Worm (Caenorhabditis elegans) whole organism, L4 larva: ENCODE measurements around the gene str-206.

Source experiments
- F26F4.8 ChIP-seq: fragments of 200-800 bp; sonication (Bioruptor generic); conservative IDR thresholded peaks from 2 replicates; pipeline ENCODE4 v1.3.6; 2022; ENCODE audit warnings: missing genetic modification characterization, missing compliant biosample characterization
- F37D6.2 ChIP-seq: sonication (generic microtip); optimal IDR thresholded peaks from 2 replicates; lab custom pipeline; 2016; ENCODE audit warnings: mild to moderate bottlenecking, missing genetic modification characterization, missing compliant biosample characterization
- F44E2.7 ChIP-seq: fragments of 200-800 bp; sonication (Bioruptor generic); IDR thresholded peaks from 2 replicates; pipeline ENCODE4 v2.1.2; 2022; ENCODE audit warnings: missing genetic modification characterization, missing compliant biosample characterization
- F49E8.2 ChIP-seq: sonication (generic microtip); optimal IDR thresholded peaks from 2 replicates; lab custom pipeline; 2016; ENCODE audit warnings: missing compliant biosample characterization, mild to moderate bottlenecking, missing genetic modification characterization, borderline replicate concordance
- T20F7.1 ChIP-seq: fragments of 200-800 bp; sonication (Bioruptor generic); optimal IDR thresholded peaks from 2 replicates; lab custom pipeline; 2018; ENCODE audit warnings: mild to moderate bottlenecking, missing genetic modification characterization, missing compliant biosample characterization
- Y48G9A.11 ChIP-seq: fragments of 200-800 bp; sonication (Bioruptor generic); IDR thresholded peaks from 2 replicates; pipeline ENCODE4 v1.3.6; 2022; ENCODE audit warnings: missing genetic modification reagents, missing genetic modification characterization, missing compliant biosample characterization
- Y5F2A.4 ChIP-seq: fragments of 200-800 bp; sonication (Bioruptor generic); optimal IDR thresholded peaks from 2 replicates; lab custom pipeline; 2018; ENCODE audit warnings: mild to moderate bottlenecking, missing genetic modification characterization, missing compliant biosample characterization
- ZK546.5 ChIP-seq, 2 experiments: sonication (generic microtip); optimal IDR thresholded peaks; 2 replicates each; lab custom pipeline; 2017; ENCODE audit warnings: missing biosample characterization in 2 of 2, missing genetic modification characterization in 2 of 2
- arid-1 ChIP-seq: fragments of 200-800 bp; sonication (Bioruptor generic); conservative IDR thresholded peaks from 2 replicates; pipeline ENCODE4 v1.3.6; 2022; ENCODE audit warnings: missing genetic modification reagents, missing genetic modification characterization, missing compliant biosample characterization
- ceh-20 ChIP-seq: fragments of 200-800 bp; sonication (Bioruptor generic); IDR thresholded peaks from 2 replicates; pipeline ENCODE4 v1.3.6; 2022; ENCODE audit warnings: missing genetic modification reagents, missing genetic modification characterization, missing compliant biosample characterization
- ceh-44 ChIP-seq: fragments of 200-800 bp; sonication (Bioruptor generic); IDR thresholded peaks from 2 replicates; pipeline ENCODE4 v1.3.6; 2022; ENCODE audit warnings: missing genetic modification reagents, missing genetic modification characterization, missing compliant biosample characterization
- ceh-82 ChIP-seq: sonication (generic microtip); optimal IDR thresholded peaks from 2 replicates; lab custom pipeline; 2017; ENCODE audit warnings: missing biosample characterization, missing genetic modification characterization
- cey-2 ChIP-seq: sonication (generic microtip); optimal IDR thresholded peaks from 3 replicates; lab custom pipeline; 2017; ENCODE audit warnings: missing genetic modification characterization, mild to moderate bottlenecking, missing compliant biosample characterization, antibody characterized with exemption, borderline replicate concordance; ENCODE audit not compliant: insufficient read depth
- daf-16 ChIP-seq, 3 experiments: sonication (generic microtip); optimal IDR thresholded peaks; 2 replicates each; lab custom pipeline; 2016 to 2017; ENCODE audit warnings: missing genetic modification characterization in 3 of 3, missing genetic modification reagents in 3 of 3, mild to moderate bottlenecking in 2 of 3, missing compliant biosample characterization in 2 of 3, missing biosample characterization in 1 of 3, moderate library complexity in 1 of 3
- daf-19 ChIP-seq: fragments of 200-800 bp; sonication (Bioruptor generic); conservative IDR thresholded peaks from 2 replicates; pipeline ENCODE4 v1.3.6; 2022; ENCODE audit warnings: missing genetic modification characterization, missing compliant biosample characterization
- dmd-6 ChIP-seq: fragments of 200-800 bp; sonication (Bioruptor generic); IDR thresholded peaks from 2 replicates; pipeline ENCODE4 v1.3.6; 2022; ENCODE audit warnings: missing genetic modification reagents, missing genetic modification characterization, missing compliant biosample characterization
- dmd-9 ChIP-seq: fragments of 200-800 bp; sonication (Bioruptor generic); IDR thresholded peaks from 2 replicates; pipeline ENCODE4 v1.3.6; 2022; ENCODE audit warnings: missing genetic modification reagents, missing genetic modification characterization, missing compliant biosample characterization
- dpl-1 ChIP-seq: fragments of 150-350 bp; optimal IDR thresholded peaks from 2 replicates; lab custom pipeline; 2014; ENCODE audit warnings: missing biosample characterization, missing genetic modification reagents, missing genetic modification characterization
- egl-43 ChIP-seq: fragments of 200-800 bp; sonication (Bioruptor generic); IDR thresholded peaks from 2 replicates; pipeline ENCODE4 v1.3.6; 2022; ENCODE audit warnings: missing genetic modification reagents, missing genetic modification characterization, missing compliant biosample characterization
- hif-1 ChIP-seq, 2 experiments: sonication (generic microtip); optimal IDR thresholded peaks; 2 replicates each; lab custom pipeline; 2016 to 2017; ENCODE audit warnings: missing compliant biosample characterization in 2 of 2, missing genetic modification characterization in 2 of 2, missing genetic modification reagents in 2 of 2, missing genotype in 2 of 2, mild to moderate bottlenecking in 1 of 2
- hmg-1.1 ChIP-seq: fragments of 200-800 bp; sonication (Bioruptor generic); IDR thresholded peaks from 2 replicates; pipeline ENCODE4 v1.3.6; 2022; ENCODE audit warnings: missing genetic modification reagents, missing genetic modification characterization, missing compliant biosample characterization
- jun-1 ChIP-seq: fragments of 150-350 bp; optimal IDR thresholded peaks from 2 replicates; lab custom pipeline; 2014; ENCODE audit warnings: missing biosample characterization, missing genetic modification reagents, missing genetic modification characterization
- lin-29 ChIP-seq: fragments of 200-800 bp; sonication (Bioruptor generic); IDR thresholded peaks from 2 replicates; pipeline ENCODE4 v1.3.6; 2022; ENCODE audit warnings: missing genetic modification reagents, missing genetic modification characterization, missing compliant biosample characterization
- lin-39 ChIP-seq: fragments of 150-350 bp; optimal IDR thresholded peaks from 2 replicates; lab custom pipeline; 2014; ENCODE audit warnings: missing biosample characterization, missing genetic modification reagents, missing genetic modification characterization
- lsy-2 ChIP-seq, 2 experiments: fragments of 150-350 bp in 1 of 2; sonication (generic microtip) in 1 of 2; optimal IDR thresholded peaks; 2 replicates each; lab custom pipeline; 2014 to 2017; ENCODE audit warnings: missing biosample characterization in 2 of 2, missing genetic modification characterization in 2 of 2
- mdl-1 ChIP-seq, 2 experiments: fragments of 150-350 bp in 1 of 2; sonication (generic microtip) in 1 of 2; optimal IDR thresholded peaks; 2 replicates each; lab custom pipeline; 2014 to 2017; ENCODE audit warnings: missing biosample characterization in 2 of 2, missing genetic modification characterization in 2 of 2
- mdt-29 ChIP-seq: fragments of 200-800 bp; sonication (Bioruptor generic); IDR thresholded peaks from 2 replicates; pipeline ENCODE4 v1.3.6; 2022; ENCODE audit warnings: missing genetic modification reagents, missing genetic modification characterization, missing compliant biosample characterization
- mep-1 ChIP-seq: fragments of 150-350 bp; sonication (generic microtip); optimal IDR thresholded peaks from 3 replicates; lab custom pipeline; 2014; ENCODE audit warnings: missing biosample characterization, missing genetic modification characterization
- mes-2 ChIP-seq: sonication (generic microtip); optimal IDR thresholded peaks from 2 replicates; lab custom pipeline; 2016; ENCODE audit warnings: missing genotype, mild to moderate bottlenecking, missing genetic modification characterization, missing compliant biosample characterization; ENCODE audit not compliant: poor library complexity, severe bottlenecking
- mxl-2 ChIP-seq: fragments of 200-800 bp; sonication (Bioruptor generic); conservative IDR thresholded peaks from 2 replicates; pipeline ENCODE4 v1.3.6; 2022; ENCODE audit warnings: missing genetic modification reagents, missing genetic modification characterization, missing compliant biosample characterization
- nhr-10 ChIP-seq: fragments of 150-350 bp; optimal IDR thresholded peaks from 2 replicates; lab custom pipeline; 2014; ENCODE audit warnings: missing biosample characterization, missing genetic modification characterization
- nhr-25 ChIP-seq: sonication (generic microtip); optimal IDR thresholded peaks from 2 replicates; lab custom pipeline; 2017; ENCODE audit warnings: missing genetic modification characterization, mild to moderate bottlenecking, missing compliant biosample characterization, antibody characterized with exemption, moderate library complexity, borderline replicate concordance; ENCODE audit not compliant: insufficient read depth
- nhr-28 ChIP-seq: fragments of 150-350 bp; optimal IDR thresholded peaks from 2 replicates; lab custom pipeline; 2014; ENCODE audit warnings: missing biosample characterization, missing genetic modification characterization
- nhr-48 ChIP-seq: sonication (generic microtip); optimal IDR thresholded peaks from 2 replicates; lab custom pipeline; 2016; ENCODE audit warnings: mild to moderate bottlenecking, missing genetic modification characterization, missing compliant biosample characterization
- nhr-6 ChIP-seq: fragments of 150-350 bp; optimal IDR thresholded peaks from 2 replicates; lab custom pipeline; 2014; ENCODE audit warnings: missing biosample characterization, missing genetic modification characterization
- nhr-76 ChIP-seq: fragments of 150-350 bp; optimal IDR thresholded peaks from 2 replicates; lab custom pipeline; 2014; ENCODE audit warnings: missing biosample characterization, missing genetic modification characterization
- pha-4 ChIP-seq, 2 experiments: fragments of 150-350 bp in 1 of 2; fragments of 200-800 bp in 1 of 2; sonication (Bioruptor generic) in 1 of 2; IDR thresholded peaks in 1 of 2; optimal IDR thresholded peaks in 1 of 2; 2 replicates each; pipeline versions ENCODE4 v1.3.6 to Lab custom; 2014 to 2022; ENCODE audit warnings: missing genetic modification characterization in 2 of 2, missing genetic modification reagents in 2 of 2, missing biosample characterization in 1 of 2, missing compliant biosample characterization in 1 of 2
- pqm-1 ChIP-seq: sonication (generic microtip); optimal IDR thresholded peaks from 2 replicates; lab custom pipeline; 2017; ENCODE audit warnings: missing biosample characterization, missing genetic modification characterization
- rbr-2 ChIP-seq: sonication (generic microtip); optimal IDR thresholded peaks from 2 replicates; lab custom pipeline; 2016; ENCODE audit warnings: missing genotype, missing genetic modification characterization, missing compliant biosample characterization
- saeg-2 ChIP-seq: fragments of 200-800 bp; sonication (Bioruptor generic); IDR thresholded peaks from 2 replicates; pipeline ENCODE4 v1.3.6; 2022; ENCODE audit warnings: missing genetic modification reagents, missing genetic modification characterization, missing compliant biosample characterization
- sdz-12 ChIP-seq: fragments of 200-800 bp; sonication (Bioruptor generic); optimal IDR thresholded peaks from 2 replicates; lab custom pipeline; 2018; ENCODE audit warnings: mild to moderate bottlenecking, missing genetic modification characterization, missing compliant biosample characterization
- snpc-1.2 ChIP-seq: fragments of 200-800 bp; sonication (Bioruptor generic); IDR thresholded peaks from 2 replicates; pipeline ENCODE4 v1.3.6; 2022; ENCODE audit warnings: missing genetic modification reagents, missing genetic modification characterization, missing compliant biosample characterization
- snpc-4 ChIP-seq: fragments of 150-350 bp; optimal IDR thresholded peaks from 2 replicates; lab custom pipeline; 2014; ENCODE audit warnings: missing biosample characterization, missing genetic modification characterization
- spr-3 ChIP-seq: fragments of 200-800 bp; sonication (Bioruptor generic); optimal IDR thresholded peaks from 2 replicates; lab custom pipeline; 2018; ENCODE audit warnings: mild to moderate bottlenecking, missing genetic modification characterization, missing compliant biosample characterization
- tag-97 ChIP-seq: fragments of 200-800 bp; sonication (Bioruptor generic); IDR thresholded peaks from 2 replicates; pipeline ENCODE4 v1.3.6; 2022; ENCODE audit warnings: missing genetic modification characterization, missing compliant biosample characterization
- unc-130 ChIP-seq: sonication (generic microtip); optimal IDR thresholded peaks from 2 replicates; lab custom pipeline; 2016; ENCODE audit warnings: missing genetic modification reagents, missing genetic modification characterization, missing compliant biosample characterization
- zfp-3 ChIP-seq: fragments of 200-800 bp; sonication (Bioruptor generic); conservative IDR thresholded peaks from 2 replicates; pipeline ENCODE4 v1.3.6; 2022; ENCODE audit warnings: missing genetic modification reagents, missing genetic modification characterization, missing compliant biosample characterization
- zip-11 ChIP-seq: fragments of 200-800 bp; sonication (Bioruptor generic); IDR thresholded peaks from 2 replicates; pipeline ENCODE4 v1.3.6; 2022; ENCODE audit warnings: missing genetic modification characterization, missing compliant biosample characterization
- zip-2 ChIP-seq: fragments of 150-350 bp; optimal IDR thresholded peaks from 2 replicates; lab custom pipeline; 2014; ENCODE audit warnings: missing biosample characterization, missing genetic modification characterization

str-206 gene

ce11 chrV:6244631-6245030 is 26.7 kb downstream of the str-206 start:
- TF ChIP-seq nhr-48 (tag; lab: Kevin White, UChicago), result peak; percentile 86
- no peak for TF ChIP-seq T20F7.1 (GFP tag; lab: Kevin White, UChicago)
- no peak for TF ChIP-seq pha-4 (GFP tag; IDR thresholded peaks at IDR 0.05; lab: Robert Waterston, UW)
- no peak for TF ChIP-seq pha-4 (tag; optimal IDR thresholded peaks at IDR 0.05; lab: Kevin White, UChicago)
- peak; percentile 26 for TF ChIP-seq mep-1 (tag; lab: Kevin White, UChicago)
- TF ChIP-seq zip-11 (GFP tag; lab: Robert Waterston, UW), result no peak
- TF ChIP-seq F37D6.2 (tag; lab: Kevin White, UChicago), result peak; percentile 40
- TF ChIP-seq snpc-1.2, result no peak
- TF ChIP-seq hmg-1.1 (GFP tag; lab: Robert Waterston, UW), result peak; percentile 10; the same call in 1 of the 2 replicates
- TF ChIP-seq daf-16 (GFP tag; optimal IDR thresholded peaks at IDR 0.05; lab: Kevin White, UChicago), result no peak
- no peak for TF ChIP-seq daf-16 (tag; optimal IDR thresholded peaks at IDR 0.05; lab: Kevin White, UChicago)
- 0 out of 2 replicates have a peak, but pooled peaks have one; percentile 11 for TF ChIP-seq dmd-6 (GFP tag; lab: Robert Waterston, UW)
- TF ChIP-seq pqm-1 (tag; lab: Kevin White, UChicago), result no peak
- no peak for TF ChIP-seq nhr-10 (tag; lab: Kevin White, UChicago)
- no peak for TF ChIP-seq mes-2 (tag; lab: Kevin White, UChicago)
- TF ChIP-seq lin-29 (GFP tag; lab: Robert Waterston, UW), result no peak
- TF ChIP-seq mdl-1 (tag; optimal IDR thresholded peaks at IDR 0.05; lab: Kevin White, UChicago), result peak in 1 of 2 experiments; percentile 60
- no peak for TF ChIP-seq nhr-28 (tag; lab: Kevin White, UChicago)
- TF ChIP-seq zfp-3 (GFP tag; lab: Robert Waterston, UW), result no peak
- TF ChIP-seq daf-19, result no peak
- TF ChIP-seq ceh-44 (GFP tag; lab: Robert Waterston, UW), result no peak
- no peak for TF ChIP-seq ZK546.5 (tag; optimal IDR thresholded peaks at IDR 0.05; lab: Kevin White, UChicago)
- no peak for TF ChIP-seq arid-1 (GFP tag; lab: Robert Waterston, UW)
- TF ChIP-seq snpc-4 (tag; lab: Kevin White, UChicago), result no peak
- no peak for TF ChIP-seq lsy-2 (tag; optimal IDR thresholded peaks at IDR 0.05; lab: Kevin White, UChicago)
- TF ChIP-seq dpl-1 (GFP tag; lab: Kevin White, UChicago), result no peak
- TF ChIP-seq egl-43 (GFP tag; lab: Robert Waterston, UW), result no peak
- TF ChIP-seq ceh-20 (GFP tag; lab: Robert Waterston, UW), result no peak
- no peak for TF ChIP-seq sdz-12
- TF ChIP-seq tag-97 (GFP tag; lab: Robert Waterston, UW), result no peak
- TF ChIP-seq Y5F2A.4 (GFP tag; lab: Kevin White, UChicago), result no peak
- no peak for TF ChIP-seq zip-2 (tag; lab: Kevin White, UChicago)
- TF ChIP-seq lin-39, result no peak
- no peak for TF ChIP-seq nhr-25 (tag; lab: Kevin White, UChicago)
- TF ChIP-seq dmd-9 (GFP tag; lab: Robert Waterston, UW), result no peak
- no peak for TF ChIP-seq F44E2.7 (GFP tag; lab: Robert Waterston, UW)
- TF ChIP-seq saeg-2 (GFP tag; lab: Robert Waterston, UW), result no peak
- TF ChIP-seq hif-1 (tag; optimal IDR thresholded peaks at IDR 0.05; lab: Kevin White, UChicago), result peak in 1 of 2 experiments; percentile 85
- TF ChIP-seq F49E8.2 (tag; lab: Kevin White, UChicago), result no peak
- no peak for TF ChIP-seq ceh-82
- TF ChIP-seq nhr-76, result no peak
- TF ChIP-seq cey-2 (tag; lab: Kevin White, UChicago), result no peak
- no peak for TF ChIP-seq unc-130 (GFP tag; lab: Kevin White, UChicago)
- no peak for TF ChIP-seq mdt-29 (GFP tag; lab: Robert Waterston, UW)
- TF ChIP-seq F26F4.8 (GFP tag; lab: Robert Waterston, UW), result no peak
- TF ChIP-seq jun-1 (tag; lab: Kevin White, UChicago), result no peak
- no peak for TF ChIP-seq mxl-2 (GFP tag; lab: Robert Waterston, UW)
- TF ChIP-seq spr-3 (GFP tag; lab: Kevin White, UChicago), result no peak
- TF ChIP-seq rbr-2, result peak; percentile 23
- no peak for TF ChIP-seq Y48G9A.11 (GFP tag; lab: Robert Waterston, UW)
- TF ChIP-seq nhr-6, result peak; percentile 55
